Fruit fly (Drosophila melanogaster) whole organism, wandering third instar larva: ENCODE data around the gene Or74a.

Experiments
- Abd-B ChIP-seq: fragments of >200 bp; optimal IDR thresholded peaks from 2 replicates; lab custom pipeline; 2017; ENCODE audit warnings: missing biosample characterization, missing genetic modification characterization
- OdsH ChIP-seq: fragments of 200-800 bp; sonication (Bioruptor generic); optimal IDR thresholded peaks from 2 replicates; lab custom pipeline; 2016; ENCODE audit warnings: missing biosample characterization, mild to moderate bottlenecking, missing genetic modification characterization
- Rel ChIP-seq, 2 experiments: fragments of 200-800 bp; sonication (Bioruptor generic) in 1 of 2; optimal IDR thresholded peaks; 2 replicates in 1 of 2; 3 replicates in 1 of 2; lab custom pipeline; 2016 to 2019; ENCODE audit warnings: mild to moderate bottlenecking in 2 of 2, missing biosample characterization in 2 of 2, missing genetic modification characterization in 2 of 2, moderate library complexity in 1 of 2
- fru ChIP-seq: fragments of 200-800 bp; sonication (Bioruptor generic); optimal IDR thresholded peaks from 3 replicates; lab custom pipeline; 2016; ENCODE audit warnings: missing biosample characterization, mild to moderate bottlenecking, missing genetic modification characterization
- pan ChIP-seq: fragments of >200 bp; optimal IDR thresholded peaks from 2 replicates; lab custom pipeline; 2017
- psq ChIP-seq: fragments of 200-800 bp; sonication (Bioruptor generic); optimal IDR thresholded peaks from 3 replicates; lab custom pipeline; 2017; ENCODE audit warnings: missing biosample characterization, mild to moderate bottlenecking, missing genetic modification characterization, moderate library complexity
- woc ChIP-seq: sonication (Bioruptor generic); optimal IDR thresholded peaks from 2 replicates; lab custom pipeline; 2016; ENCODE audit warnings: missing biosample characterization, mild to moderate bottlenecking, missing genetic modification characterization

- TF ChIP-seq Abd-B = no peak
- TF ChIP-seq woc (GFP tag; lab: Kevin White, UChicago) = no peak
- no peak for TF ChIP-seq OdsH (GFP tag; lab: Kevin White, UChicago)
- no peak for TF ChIP-seq Rel (GFP tag; optimal IDR thresholded peaks at IDR 0.05; lab: Kevin White, UChicago)
- TF ChIP-seq Rel (tag; optimal IDR thresholded peaks at IDR 0.05; lab: Kevin White, UChicago) = no peak
- TF ChIP-seq fru (GFP tag; lab: Kevin White, UChicago) = no peak
- no peak for TF ChIP-seq pan (lab: Kevin White, UChicago)
- TF ChIP-seq psq (GFP tag; lab: Kevin White, UChicago) = no peak
Observed at dm6 chr3L:17364023-17364422, 35.1 kb upstream of the Or74a start.
